Worm (Caenorhabditis elegans): ENCODE measurements around the gene nlp-57.

DNA sequence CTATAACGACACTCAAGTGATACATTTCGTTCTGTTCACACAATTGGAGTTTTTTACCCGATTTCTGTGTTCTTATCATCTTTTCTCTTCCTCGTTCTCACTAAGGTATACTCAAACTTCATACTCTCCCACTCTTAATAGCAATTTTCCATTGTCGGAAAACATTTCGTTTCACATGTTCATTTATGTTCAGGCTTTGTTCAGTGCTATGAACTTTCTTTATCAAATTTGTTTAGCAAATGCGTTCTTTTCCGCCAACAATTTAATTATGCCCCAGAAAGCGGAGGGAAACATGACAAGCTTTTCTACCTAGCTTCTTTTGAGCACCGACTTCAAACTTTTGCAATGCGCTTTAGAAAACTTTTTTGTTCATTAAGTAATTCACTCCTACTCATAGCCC, 28.6 kb downstream of the nlp-57 start:
- TF ChIP-seq F10E7.11 (tag; optimal IDR thresholded peaks at IDR 0.05) (no peak), hmg-20 (GFP tag; IDR thresholded peaks at IDR 0.05) (no peak), somi-1 (GFP tag; optimal IDR thresholded peaks at IDR 0.05) (no peak), snpc-4 (GFP tag; optimal IDR thresholded peaks at IDR 0.05) (no peak), snpc-4 (tag; optimal IDR thresholded peaks at IDR 0.05) (no peak), T26A5.8 (tag; optimal IDR thresholded peaks at IDR 0.05) (no peak), egrh-3 (GFP tag; IDR thresholded peaks at IDR 0.05) (no peak)

Data from whole organism, young adult.